Worm (Caenorhabditis elegans) whole organism, L4 larva: Measurements from ENCODE around the gene zfp-3.

Source experiments
- D1046.2 ChIP-seq: fragments of 200-800 bp; sonication (Bioruptor generic); IDR thresholded peaks from 2 replicates; pipeline ENCODE4 v1.3.6; 2022; ENCODE audit warnings: missing genetic modification characterization, missing compliant biosample characterization
- R02D3.7 ChIP-seq: fragments of 150-350 bp; sonication (generic microtip); optimal IDR thresholded peaks from 3 replicates; lab custom pipeline; 2014; ENCODE audit warnings: missing biosample characterization, missing genetic modification characterization
- T20F7.1 ChIP-seq: fragments of 200-800 bp; sonication (Bioruptor generic); optimal IDR thresholded peaks from 2 replicates; lab custom pipeline; 2018; ENCODE audit warnings: mild to moderate bottlenecking, missing genetic modification characterization, missing compliant biosample characterization
- T26A8.4 ChIP-seq: fragments of 200-800 bp; sonication (Bioruptor generic); IDR thresholded peaks from 2 replicates; pipeline ENCODE4 v1.3.6; 2022; ENCODE audit warnings: missing genetic modification characterization, missing compliant biosample characterization
- Y48G9A.11 ChIP-seq: fragments of 200-800 bp; sonication (Bioruptor generic); IDR thresholded peaks from 2 replicates; pipeline ENCODE4 v1.3.6; 2022; ENCODE audit warnings: missing genetic modification reagents, missing genetic modification characterization, missing compliant biosample characterization
- Y75B8A.6 ChIP-seq: fragments of 200-800 bp; sonication (Bioruptor generic); IDR thresholded peaks from 2 replicates; pipeline ENCODE4 v1.3.6; 2022; ENCODE audit warnings: missing genetic modification reagents, missing genetic modification characterization, missing compliant biosample characterization
- ZK337.2 ChIP-seq: fragments of 200-800 bp; sonication (Bioruptor generic); IDR thresholded peaks from 2 replicates; pipeline ENCODE4 v1.3.6; 2022; ENCODE audit warnings: missing genetic modification reagents, missing genetic modification characterization, missing compliant biosample characterization
- ZK546.5 ChIP-seq, 2 experiments: sonication (generic microtip); optimal IDR thresholded peaks; 2 replicates each; lab custom pipeline; 2017; ENCODE audit warnings: missing biosample characterization in 2 of 2, missing genetic modification characterization in 2 of 2
- aly-2 ChIP-seq: sonication (generic microtip); optimal IDR thresholded peaks from 2 replicates; lab custom pipeline; 2018; ENCODE audit warnings: missing biosample characterization, missing genetic modification characterization
- arid-1 ChIP-seq: fragments of 200-800 bp; sonication (Bioruptor generic); conservative IDR thresholded peaks from 2 replicates; pipeline ENCODE4 v1.3.6; 2022; ENCODE audit warnings: missing genetic modification reagents, missing genetic modification characterization, missing compliant biosample characterization
- ceh-32 ChIP-seq: sonication (generic microtip); optimal IDR thresholded peaks from 2 replicates; lab custom pipeline; 2016; ENCODE audit warnings: mild to moderate bottlenecking, missing genetic modification characterization, missing compliant biosample characterization; ENCODE audit not compliant: poor library complexity
- ceh-44 ChIP-seq: fragments of 200-800 bp; sonication (Bioruptor generic); IDR thresholded peaks from 2 replicates; pipeline ENCODE4 v1.3.6; 2022; ENCODE audit warnings: missing genetic modification reagents, missing genetic modification characterization, missing compliant biosample characterization
- ceh-82 ChIP-seq: sonication (generic microtip); optimal IDR thresholded peaks from 2 replicates; lab custom pipeline; 2017; ENCODE audit warnings: missing biosample characterization, missing genetic modification characterization
- daf-16 ChIP-seq, 3 experiments: sonication (generic microtip); optimal IDR thresholded peaks; 2 replicates each; lab custom pipeline; 2016 to 2017; ENCODE audit warnings: missing genetic modification characterization in 3 of 3, missing genetic modification reagents in 3 of 3, mild to moderate bottlenecking in 2 of 3, missing compliant biosample characterization in 2 of 3, missing biosample characterization in 1 of 3, moderate library complexity in 1 of 3
- daf-19 ChIP-seq: fragments of 200-800 bp; sonication (Bioruptor generic); conservative IDR thresholded peaks from 2 replicates; pipeline ENCODE4 v1.3.6; 2022; ENCODE audit warnings: missing genetic modification characterization, missing compliant biosample characterization
- daf-8 ChIP-seq: fragments of 200-800 bp; sonication (Bioruptor generic); IDR thresholded peaks from 2 replicates; pipeline ENCODE4 v1.3.6; 2022; ENCODE audit warnings: missing genetic modification characterization, missing compliant biosample characterization
- dmd-8 ChIP-seq: fragments of 200-800 bp; sonication (Bioruptor generic); IDR thresholded peaks from 2 replicates; pipeline ENCODE4 v1.3.6; 2022; ENCODE audit warnings: missing genetic modification characterization, missing compliant biosample characterization
- dmd-9 ChIP-seq: fragments of 200-800 bp; sonication (Bioruptor generic); IDR thresholded peaks from 2 replicates; pipeline ENCODE4 v1.3.6; 2022; ENCODE audit warnings: missing genetic modification reagents, missing genetic modification characterization, missing compliant biosample characterization
- dve-1 ChIP-seq: sonication (generic microtip); optimal IDR thresholded peaks from 2 replicates; lab custom pipeline; 2017; ENCODE audit warnings: antibody characterized with exemption, mild to moderate bottlenecking, missing genetic modification characterization, missing compliant biosample characterization; ENCODE audit not compliant: insufficient read depth
- egl-43 ChIP-seq: fragments of 200-800 bp; sonication (Bioruptor generic); IDR thresholded peaks from 2 replicates; pipeline ENCODE4 v1.3.6; 2022; ENCODE audit warnings: missing genetic modification reagents, missing genetic modification characterization, missing compliant biosample characterization
- fkh-10 ChIP-seq: fragments of 150-350 bp; optimal IDR thresholded peaks from 2 replicates; lab custom pipeline; 2014; ENCODE audit warnings: missing biosample characterization, missing genetic modification reagents, missing genetic modification characterization
- hlh-11 ChIP-seq: fragments of 200-800 bp; sonication (Bioruptor generic); optimal IDR thresholded peaks from 2 replicates; lab custom pipeline; 2018; ENCODE audit warnings: mild to moderate bottlenecking, missing genetic modification characterization, missing compliant biosample characterization
- jun-1 ChIP-seq: fragments of 150-350 bp; optimal IDR thresholded peaks from 2 replicates; lab custom pipeline; 2014; ENCODE audit warnings: missing biosample characterization, missing genetic modification reagents, missing genetic modification characterization
- lin-13 ChIP-seq: fragments of 150-350 bp; optimal IDR thresholded peaks from 2 replicates; lab custom pipeline; 2014; ENCODE audit warnings: missing biosample characterization, missing genetic modification reagents, missing genetic modification characterization
- lin-15B ChIP-seq: fragments of 150-350 bp; sonication (generic microtip); optimal IDR thresholded peaks from 3 replicates; lab custom pipeline; 2014; ENCODE audit warnings: missing biosample characterization, missing genetic modification characterization
- lin-29 ChIP-seq: fragments of 200-800 bp; sonication (Bioruptor generic); IDR thresholded peaks from 2 replicates; pipeline ENCODE4 v1.3.6; 2022; ENCODE audit warnings: missing genetic modification reagents, missing genetic modification characterization, missing compliant biosample characterization
- lin-39 ChIP-seq: fragments of 150-350 bp; optimal IDR thresholded peaks from 2 replicates; lab custom pipeline; 2014; ENCODE audit warnings: missing biosample characterization, missing genetic modification reagents, missing genetic modification characterization
- lir-3 ChIP-seq: sonication (generic microtip); optimal IDR thresholded peaks from 2 replicates; lab custom pipeline; 2016; ENCODE audit warnings: mild to moderate bottlenecking, missing genetic modification characterization, missing compliant biosample characterization
- madf-5 ChIP-seq, 2 experiments: fragments of 200-800 bp; sonication (Bioruptor generic); IDR thresholded peaks; 2 replicates each; pipeline ENCODE4 v1.3.6; 2022; ENCODE audit warnings: missing compliant biosample characterization in 2 of 2, missing genetic modification characterization in 2 of 2
- mdt-29 ChIP-seq: fragments of 200-800 bp; sonication (Bioruptor generic); IDR thresholded peaks from 2 replicates; pipeline ENCODE4 v1.3.6; 2022; ENCODE audit warnings: missing genetic modification reagents, missing genetic modification characterization, missing compliant biosample characterization
- mxl-2 ChIP-seq: fragments of 200-800 bp; sonication (Bioruptor generic); conservative IDR thresholded peaks from 2 replicates; pipeline ENCODE4 v1.3.6; 2022; ENCODE audit warnings: missing genetic modification reagents, missing genetic modification characterization, missing compliant biosample characterization
- nhr-10 ChIP-seq: fragments of 150-350 bp; optimal IDR thresholded peaks from 2 replicates; lab custom pipeline; 2014; ENCODE audit warnings: missing biosample characterization, missing genetic modification characterization
- nhr-11 ChIP-seq: fragments of 150-350 bp; optimal IDR thresholded peaks from 2 replicates; lab custom pipeline; 2014; ENCODE audit warnings: missing biosample characterization, missing genetic modification characterization
- nhr-111 ChIP-seq: fragments of 200-800 bp; sonication (Bioruptor generic); optimal IDR thresholded peaks from 2 replicates; lab custom pipeline; 2018; ENCODE audit warnings: mild to moderate bottlenecking, missing genetic modification characterization, missing compliant biosample characterization
- nhr-237 ChIP-seq: sonication (generic microtip); optimal IDR thresholded peaks from 2 replicates; lab custom pipeline; 2017; ENCODE audit warnings: missing biosample characterization, missing genetic modification characterization
- nhr-25 ChIP-seq: sonication (generic microtip); optimal IDR thresholded peaks from 2 replicates; lab custom pipeline; 2017; ENCODE audit warnings: missing genetic modification characterization, mild to moderate bottlenecking, missing compliant biosample characterization, antibody characterized with exemption, moderate library complexity, borderline replicate concordance; ENCODE audit not compliant: insufficient read depth
- nhr-41 ChIP-seq: fragments of 200-800 bp; sonication (Bioruptor generic); IDR thresholded peaks from 2 replicates; pipeline ENCODE4 v1.3.6; 2022; ENCODE audit warnings: missing genetic modification reagents, missing genetic modification characterization, missing compliant biosample characterization
- nhr-48 ChIP-seq: sonication (generic microtip); optimal IDR thresholded peaks from 2 replicates; lab custom pipeline; 2016; ENCODE audit warnings: mild to moderate bottlenecking, missing genetic modification characterization, missing compliant biosample characterization
- nhr-76 ChIP-seq: fragments of 150-350 bp; optimal IDR thresholded peaks from 2 replicates; lab custom pipeline; 2014; ENCODE audit warnings: missing biosample characterization, missing genetic modification characterization
- nhr-77 ChIP-seq: fragments of 150-350 bp; optimal IDR thresholded peaks from 2 replicates; lab custom pipeline; 2014; ENCODE audit warnings: missing biosample characterization, missing genetic modification characterization
- pha-4 ChIP-seq, 2 experiments: fragments of 150-350 bp in 1 of 2; fragments of 200-800 bp in 1 of 2; sonication (Bioruptor generic) in 1 of 2; IDR thresholded peaks in 1 of 2; optimal IDR thresholded peaks in 1 of 2; 2 replicates each; pipeline versions ENCODE4 v1.3.6 to Lab custom; 2014 to 2022; ENCODE audit warnings: missing genetic modification characterization in 2 of 2, missing genetic modification reagents in 2 of 2, missing biosample characterization in 1 of 2, missing compliant biosample characterization in 1 of 2
- rbr-2 ChIP-seq: sonication (generic microtip); optimal IDR thresholded peaks from 2 replicates; lab custom pipeline; 2016; ENCODE audit warnings: missing genotype, missing genetic modification characterization, missing compliant biosample characterization
- saeg-2 ChIP-seq: fragments of 200-800 bp; sonication (Bioruptor generic); IDR thresholded peaks from 2 replicates; pipeline ENCODE4 v1.3.6; 2022; ENCODE audit warnings: missing genetic modification reagents, missing genetic modification characterization, missing compliant biosample characterization
- set-16 ChIP-seq: fragments of 200-800 bp; sonication (Bioruptor generic); IDR thresholded peaks from 2 replicates; pipeline ENCODE4 v1.3.6; 2022; ENCODE audit warnings: missing genetic modification reagents, missing genetic modification characterization, missing compliant biosample characterization
- spr-3 ChIP-seq: fragments of 200-800 bp; sonication (Bioruptor generic); optimal IDR thresholded peaks from 2 replicates; lab custom pipeline; 2018; ENCODE audit warnings: mild to moderate bottlenecking, missing genetic modification characterization, missing compliant biosample characterization
- unc-39 ChIP-seq: sonication (generic microtip); optimal IDR thresholded peaks from 2 replicates; lab custom pipeline; 2017; ENCODE audit warnings: missing biosample characterization, missing genetic modification characterization
- zip-2 ChIP-seq: fragments of 150-350 bp; optimal IDR thresholded peaks from 2 replicates; lab custom pipeline; 2014; ENCODE audit warnings: missing biosample characterization, missing genetic modification characterization
- ztf-11 ChIP-seq: fragments of 150-350 bp; optimal IDR thresholded peaks from 2 replicates; lab custom pipeline; 2014; ENCODE audit warnings: missing biosample characterization, missing genetic modification characterization

Gene zfp-3

DNA sequence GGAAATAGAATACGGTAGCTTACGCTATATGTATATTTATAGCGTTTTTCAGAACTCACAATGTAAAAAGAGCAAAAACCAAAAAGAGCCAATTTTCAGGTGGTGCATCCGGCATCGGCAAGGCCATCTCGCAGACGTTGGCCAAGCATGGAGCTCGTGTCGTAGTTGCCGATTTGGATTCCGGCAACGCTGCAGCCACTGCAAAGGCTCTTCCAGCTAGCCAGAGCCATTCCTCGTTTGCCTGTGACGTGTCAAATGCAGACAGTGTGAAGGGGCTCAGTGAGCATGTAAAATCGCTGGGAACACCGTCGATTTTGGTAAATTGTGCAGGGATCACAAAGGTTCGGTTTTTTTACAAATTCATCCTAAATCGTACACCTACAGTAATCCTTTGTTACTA is 40.7 kb upstream of the zfp-3 start:
- TF ChIP-seq pha-4 (GFP tag; IDR thresholded peaks at IDR 0.05; lab: Robert Waterston, UW) (no peak), pha-4 (tag; optimal IDR thresholded peaks at IDR 0.05; lab: Kevin White, UChicago) (no peak), mxl-2 (no peak), Y75B8A.6 (GFP tag; lab: Robert Waterston, UW) (0 out of 2 replicates have a peak, but pooled peaks have one; percentile 59), nhr-111 (GFP tag; lab: Kevin White, UChicago) (no peak), unc-39 (tag; lab: Kevin White, UChicago) (no peak), ZK337.2 (GFP tag; lab: Robert Waterston, UW) (no peak), set-16 (peak; percentile 53; the same call in 1 of the 2 replicates), aly-2 (no peak), lin-13 (GFP tag; lab: Kevin White, UChicago) (no peak), ZK546.5 (tag; optimal IDR thresholded peaks at IDR 0.05; lab: Kevin White, UChicago) (no peak), D1046.2 (GFP tag; lab: Robert Waterston, UW) (0 out of 2 replicates have a peak, but pooled peaks have one; percentile 20), Y48G9A.11 (GFP tag; lab: Robert Waterston, UW) (0 out of 2 replicates have a peak, but pooled peaks have one; percentile 12), lir-3 (tag; lab: Kevin White, UChicago) (no peak), ceh-82 (no peak), nhr-48 (tag; lab: Kevin White, UChicago) (no peak), rbr-2 (tag; lab: Kevin White, UChicago) (no peak), nhr-25 (tag; lab: Kevin White, UChicago) (no peak), nhr-41 (GFP tag; lab: Robert Waterston, UW) (no peak), hlh-11 (tag; lab: Kevin White, UChicago) (no peak), nhr-10 (tag; lab: Kevin White, UChicago) (no peak), T26A8.4 (no peak), egl-43 (GFP tag; lab: Robert Waterston, UW) (0 out of 2 replicates have a peak, but pooled peaks have one; percentile 16), dmd-9 (GFP tag; lab: Robert Waterston, UW) (no peak), daf-8 (GFP tag; lab: Robert Waterston, UW) (no peak), mdt-29 (GFP tag; lab: Robert Waterston, UW) (0 out of 2 replicates have a peak, but pooled peaks have one; percentile 15)

DNA sequence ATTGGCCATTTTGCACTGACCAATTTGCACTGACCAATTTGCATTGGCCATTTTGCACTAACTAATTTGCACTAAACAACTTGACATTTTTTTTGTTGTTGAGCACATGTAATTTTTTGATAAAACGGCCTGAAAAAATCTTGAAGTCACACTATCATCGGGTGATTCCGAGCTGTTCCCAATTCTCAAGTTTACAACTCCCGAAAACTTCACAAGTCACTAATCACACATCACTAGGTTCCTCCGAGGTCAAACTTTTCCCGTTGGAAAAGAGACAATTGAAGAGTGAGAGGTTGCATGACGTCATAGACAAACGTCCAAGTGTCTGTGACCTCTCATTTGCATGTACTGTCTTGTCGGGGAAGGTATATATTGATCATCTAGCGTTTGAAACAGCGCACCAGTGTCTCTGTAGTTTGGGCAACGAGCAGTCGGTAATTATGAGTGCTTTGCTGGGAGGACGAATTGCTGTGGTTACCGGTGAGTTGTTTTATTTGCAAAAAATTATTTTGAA is 39.7 kb upstream of the zfp-3 start, which contains the start of the genes D1005.10 and dhs-25:
TSS of gene D1005.10 (minus strand) at position 51 of the 514 bp plus-strand sequence.
TSS of gene dhs-25 (plus strand) at position 398 of the 514 bp plus-strand sequence.
- no peak for TF ChIP-seq spr-3
- peak; percentile 43 for TF ChIP-seq T20F7.1
- TF ChIP-seq set-16 = no peak
- TF ChIP-seq Y75B8A.6 (GFP tag; lab: Robert Waterston, UW) = no peak
- no peak for TF ChIP-seq ceh-32
- no peak for TF ChIP-seq dmd-8 (GFP tag; lab: Robert Waterston, UW)
- TF ChIP-seq nhr-237 (tag; lab: Kevin White, UChicago) = no peak
- TF ChIP-seq lin-15B (tag; lab: Kevin White, UChicago) = no peak
- TF ChIP-seq jun-1 = no peak
- TF ChIP-seq nhr-76 = no peak
- peak; percentile 43 for TF ChIP-seq nhr-77 (tag; lab: Kevin White, UChicago)
- no peak for TF ChIP-seq lin-29 (GFP tag; lab: Robert Waterston, UW)
- 0 out of 2 replicates have a peak, but pooled peaks have one; percentile 63 for TF ChIP-seq saeg-2 (GFP tag; lab: Robert Waterston, UW)
- TF ChIP-seq madf-5 (GFP tag; IDR thresholded peaks at IDR 0.05; lab: Robert Waterston, UW) = no peak
- TF ChIP-seq daf-19 (GFP tag; lab: Robert Waterston, UW) = no peak
- no peak; the same call in 1 of the 2 replicates for TF ChIP-seq arid-1 (GFP tag; lab: Robert Waterston, UW)
- TF ChIP-seq fkh-10 = no peak
- TF ChIP-seq zip-2 (tag; lab: Kevin White, UChicago) = no peak
- no peak for TF ChIP-seq lir-3 (tag; lab: Kevin White, UChicago)
- no peak for TF ChIP-seq lin-39 (tag; lab: Kevin White, UChicago)
- no peak for TF ChIP-seq R02D3.7
- peak; percentile 67 for TF ChIP-seq nhr-11
- TF ChIP-seq daf-16 (GFP tag; optimal IDR thresholded peaks at IDR 0.05; lab: Kevin White, UChicago) = peak; percentile 38 to 60
- TF ChIP-seq daf-16 (tag; optimal IDR thresholded peaks at IDR 0.05; lab: Kevin White, UChicago) = peak; percentile 92
- TF ChIP-seq unc-39 (tag; lab: Kevin White, UChicago) = no peak
- peak; percentile 96 for TF ChIP-seq dve-1 (tag; lab: Kevin White, UChicago)
- TF ChIP-seq aly-2 = no peak
- no peak for TF ChIP-seq Y48G9A.11 (GFP tag; lab: Robert Waterston, UW)
- TF ChIP-seq ceh-44 = no peak
- no peak for TF ChIP-seq ztf-11 (tag; lab: Kevin White, UChicago)
